Worm (Caenorhabditis elegans): ENCODE measurements around the gene Y46H3C.7.

Gene Y46H3C.7

DNA sequence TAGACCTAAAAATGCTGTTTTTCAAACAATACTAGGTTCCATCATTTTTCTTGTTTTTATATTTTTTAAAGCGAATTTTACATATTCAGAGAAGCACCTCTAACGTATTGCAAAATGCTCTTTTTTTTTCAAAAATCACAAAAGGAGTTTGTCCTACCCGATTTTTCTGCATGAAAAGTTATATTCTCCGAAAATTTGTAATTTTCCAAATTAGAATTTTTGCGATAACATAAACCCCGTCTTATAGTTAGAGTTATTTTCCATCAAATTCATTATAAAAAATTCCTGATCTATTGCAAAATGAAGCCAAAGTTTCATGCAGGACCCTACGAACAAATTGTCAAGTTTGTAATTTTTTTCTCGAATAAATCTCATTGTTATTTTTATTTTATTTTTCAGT lies 14.6 kb upstream of the Y46H3C.7 start, which contains the start of gene srw-99:
srw-99 (plus strand) TSS at position 301 of the 400 bp plus-strand sequence.
- TF ChIP-seq lin-15B (tag; optimal IDR thresholded peaks at IDR 0.05) (no peak), nhr-19 (GFP tag; conservative IDR thresholded peaks at IDR 0.05) (no peak), mab-9 (GFP tag; IDR thresholded peaks at IDR 0.05) (no peak), dsc-1 (tag; optimal IDR thresholded peaks at IDR 0.05) (no peak), nhr-85 (tag) (no peak), hlh-17 (GFP tag; optimal IDR thresholded peaks at IDR 0.05; ENCODE audit: borderline replicate concordance) (no peak), vab-15 (tag; optimal IDR thresholded peaks at IDR 0.05) (no peak), unc-30 (tag; optimal IDR thresholded peaks at IDR 0.05) (no peak), hlh-4 (tag; optimal IDR thresholded peaks at IDR 0.05) (no peak), ceh-63 (GFP tag; optimal IDR thresholded peaks at IDR 0.05) (no peak), mep-1 (tag; optimal IDR thresholded peaks at IDR 0.05) (no peak), ama-1 (optimal IDR thresholded peaks at IDR 0.05) (no peak), tbx-2 (tag; optimal IDR thresholded peaks at IDR 0.05) (no peak), elt-2 (tag; optimal IDR thresholded peaks at IDR 0.05) (no peak), lir-3 (tag; optimal IDR thresholded peaks at IDR 0.05; ENCODE audit: poor library complexity) (no peak), xbp-1 (tag; optimal IDR thresholded peaks at IDR 0.05) (no peak), nhr-20 (tag; optimal IDR thresholded peaks at IDR 0.05) (no peak)

ce11 chrV:1701584-1702101 lies 7.8 kb upstream of the Y46H3C.7 start, which contains the start of gene srw-90:
TSS of gene srw-90 (plus strand) at chrV:1702051.
- TF ChIP-seq nhr-76 (tag; optimal IDR thresholded peaks at IDR 0.05) (no peak), pqm-1 (tag; optimal IDR thresholded peaks at IDR 0.05) (no peak), isw-1 (GFP tag; IDR thresholded peaks at IDR 0.05) (no peak), sup-37 (GFP tag; optimal IDR thresholded peaks at IDR 0.05) (no peak), snpc-4 (tag; optimal IDR thresholded peaks at IDR 0.05) (no peak), lin-13 (GFP tag; optimal IDR thresholded peaks at IDR 0.05) (no peak), fkh-8 (tag; optimal IDR thresholded peaks at IDR 0.05) (no peak), unc-130 (tag; optimal IDR thresholded peaks at IDR 0.05) (no peak), nhr-85 (tag) (no peak)

ce11 chrV:1699228-1699795 lies 5.5 kb upstream of the Y46H3C.7 start:
- TF ChIP-seq unc-130 (tag; optimal IDR thresholded peaks at IDR 0.05), result no peak
- no peak for TF ChIP-seq lin-15B (tag; optimal IDR thresholded peaks at IDR 0.05)
- no peak for TF ChIP-seq fos-1 (tag; optimal IDR thresholded peaks at IDR 0.05)
- TF ChIP-seq elt-2 (tag; optimal IDR thresholded peaks at IDR 0.05), result no peak
- TF ChIP-seq unc-86 (tag; optimal IDR thresholded peaks at IDR 0.05), result no peak
- no peak for TF ChIP-seq nhr-19 (GFP tag; conservative IDR thresholded peaks at IDR 0.05)
- TF ChIP-seq Y116A8C.19 (tag; optimal IDR thresholded peaks at IDR 0.05; ENCODE audit: borderline replicate concordance), result no peak
- TF ChIP-seq ceh-82 (tag; optimal IDR thresholded peaks at IDR 0.05), result no peak
- TF ChIP-seq nhr-20 (tag; optimal IDR thresholded peaks at IDR 0.05), result no peak
- TF ChIP-seq ztf-11 (tag; optimal IDR thresholded peaks at IDR 0.05), result no peak
- TF ChIP-seq mdl-1 (tag; optimal IDR thresholded peaks at IDR 0.05), result no peak
- no peak for TF ChIP-seq nhr-85 (tag)

DNA sequence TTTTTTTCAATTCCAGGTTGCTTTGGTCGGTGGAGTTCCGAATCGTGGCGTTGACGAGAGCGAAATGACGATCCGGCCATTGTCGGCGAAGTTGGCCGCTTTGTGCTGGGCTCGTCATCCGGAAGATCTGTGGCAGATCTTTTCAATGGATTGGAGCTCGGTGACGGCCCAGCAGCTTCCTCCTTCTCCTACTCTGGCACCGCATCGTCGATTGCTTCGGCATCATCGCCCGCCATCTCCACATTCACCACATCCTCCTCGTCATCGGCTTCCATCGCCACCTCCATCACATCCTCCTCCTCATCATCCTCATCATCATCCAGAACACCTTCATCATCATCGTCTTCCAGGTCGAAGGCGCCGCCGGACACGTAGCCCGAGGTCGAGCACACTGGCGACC lies 4.6 kb upstream of the Y46H3C.7 start:
- TF ChIP-seq nhr-90 (tag; optimal IDR thresholded peaks at IDR 0.05; ENCODE audit: poor library complexity), result no peak
- no peak for TF ChIP-seq ama-1 (optimal IDR thresholded peaks at IDR 0.05)
- TF ChIP-seq lin-13 (GFP tag; optimal IDR thresholded peaks at IDR 0.05), result no peak
- TF ChIP-seq pag-3 (tag; optimal IDR thresholded peaks at IDR 0.05; ENCODE audit: borderline replicate concordance, insufficient read depth), result no peak
- TF ChIP-seq nhr-28 (tag; optimal IDR thresholded peaks at IDR 0.05), result no peak
- TF ChIP-seq dsc-1 (tag; optimal IDR thresholded peaks at IDR 0.05), result no peak
- TF ChIP-seq unc-30 (tag; optimal IDR thresholded peaks at IDR 0.05), result no peak
- TF ChIP-seq blmp-1 (tag; optimal IDR thresholded peaks at IDR 0.05), result no peak
- TF ChIP-seq grh-1 (GFP tag; IDR thresholded peaks at IDR 0.05), result no peak
- no peak for TF ChIP-seq nhr-11 (tag; optimal IDR thresholded peaks at IDR 0.05)
- no peak for TF ChIP-seq hlh-17 (GFP tag; optimal IDR thresholded peaks at IDR 0.05; ENCODE audit: borderline replicate concordance)
- no peak for TF ChIP-seq jun-1 (tag; optimal IDR thresholded peaks at IDR 0.05)
- TF ChIP-seq unc-62 (GFP tag; optimal IDR thresholded peaks at IDR 0.05), result no peak
- no peak for TF ChIP-seq isw-1 (GFP tag; IDR thresholded peaks at IDR 0.05)
- TF ChIP-seq elt-2 (tag; optimal IDR thresholded peaks at IDR 0.05), result no peak
- TF ChIP-seq lin-14 (GFP tag; optimal IDR thresholded peaks at IDR 0.05), result no peak
- no peak for TF ChIP-seq unc-98 (GFP tag; IDR thresholded peaks at IDR 0.05)

All from whole organism, L1 larva.